Worm (Caenorhabditis elegans): Measurements from ENCODE around the gene tmem-218.

tmem-218 gene

ce11 chrX:17685959-17686358 is 36.5 kb downstream of the tmem-218 start:
- TF ChIP-seq rnt-1 (tag; optimal IDR thresholded peaks at IDR 0.05) (no peak), efl-1 (optimal IDR thresholded peaks at IDR 0.05) (no peak), efl-1 (GFP tag; optimal IDR thresholded peaks at IDR 0.05 in 1 of 2) (no peak), nhr-47 (tag; optimal IDR thresholded peaks at IDR 0.05) (no peak), hlh-4 (tag; optimal IDR thresholded peaks at IDR 0.05) (no peak), blmp-1 (tag; optimal IDR thresholded peaks at IDR 0.05) (peak; percentile 99)

DNA sequence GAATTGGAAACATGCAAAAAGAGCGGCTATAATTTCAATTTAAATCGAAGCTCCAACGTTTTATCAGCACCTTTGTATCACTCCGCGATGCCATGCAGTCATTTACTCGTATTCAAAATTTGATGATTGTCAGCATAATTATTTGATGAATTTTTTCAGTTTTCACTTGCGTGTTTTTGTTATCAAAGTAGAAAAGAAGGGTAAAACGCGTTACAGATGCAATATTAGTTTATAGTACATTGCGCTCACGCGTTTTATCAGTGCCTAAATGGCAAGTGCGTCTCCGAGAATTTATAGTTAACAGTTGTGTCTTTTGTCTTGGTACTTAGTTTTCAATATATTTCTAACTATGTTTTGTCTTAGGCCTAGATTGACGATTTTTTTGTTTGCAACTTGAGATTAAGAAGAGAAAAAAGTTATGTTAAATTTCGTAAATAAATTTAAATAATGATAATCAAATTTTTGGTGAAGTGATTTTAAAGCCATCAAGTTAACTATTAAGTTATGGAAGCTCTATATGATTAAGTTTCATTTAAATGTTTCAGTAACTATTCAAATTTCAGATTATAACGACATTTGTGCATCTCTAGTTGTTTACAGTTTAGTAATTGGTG is 45.3 kb downstream of the tmem-218 start, which contains the start of gene cgt-2:
cgt-2 (plus strand) TSS at position 564 of the 614 bp plus-strand sequence.
- TF ChIP-seq lin-14 (GFP tag; optimal IDR thresholded peaks at IDR 0.05) (no peak), elt-2 (tag; optimal IDR thresholded peaks at IDR 0.05) (peak; percentile 69), lin-35 (GFP tag; optimal IDR thresholded peaks at IDR 0.05) (peak in 1 of 2 experiments; percentile 21), pqm-1 (tag; optimal IDR thresholded peaks at IDR 0.05) (peak; percentile 61)

Measured in whole organism, L1 larva.